Worm (Caenorhabditis elegans): ENCODE results near the gene fbxa-95.

fbxa-95 gene

DNA sequence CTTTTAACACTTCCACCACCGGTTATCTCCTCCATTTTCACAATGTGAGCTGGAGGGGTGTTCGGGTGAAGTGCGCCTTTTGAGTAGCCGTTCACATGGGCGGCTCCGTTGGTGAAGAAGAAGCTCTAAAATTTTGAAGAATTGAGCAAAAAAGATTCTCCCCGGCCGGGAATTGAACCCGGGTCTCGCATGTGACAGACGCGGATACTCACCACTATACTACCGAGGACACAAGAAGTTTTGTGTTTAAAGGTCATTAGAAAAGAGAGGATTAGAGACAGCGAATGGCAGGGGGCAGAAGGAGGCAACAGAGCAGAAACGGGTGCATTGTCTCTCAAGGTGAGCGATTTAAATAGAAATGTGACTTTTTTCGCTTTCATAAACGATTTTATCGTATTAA lies 19.6 kb upstream of the fbxa-95 start (continued):
- peak; percentile 12 for TF ChIP-seq ceh-9 (tag; optimal IDR thresholded peaks at IDR 0.05)
- peak; percentile 49 for TF ChIP-seq K09A11.1 (tag; optimal IDR thresholded peaks at IDR 0.05; ENCODE audit: insufficient read depth)
- peak; percentile 70 for TF ChIP-seq ttx-3 (tag; optimal IDR thresholded peaks at IDR 0.05)
- peak; percentile 90 for TF ChIP-seq fkh-6 (tag; optimal IDR thresholded peaks at IDR 0.05)
- peak; percentile 79 for TF ChIP-seq C08G9.2 (tag; optimal IDR thresholded peaks at IDR 0.05)
- peak; percentile 75 for TF ChIP-seq sox-4 (tag; optimal IDR thresholded peaks at IDR 0.05)
- TF ChIP-seq ceh-34 (tag; optimal IDR thresholded peaks at IDR 0.05): peak; percentile 76
- no peak for TF ChIP-seq unc-55 (GFP tag; optimal IDR thresholded peaks at IDR 0.05)
- TF ChIP-seq rnt-1 (tag; optimal IDR thresholded peaks at IDR 0.05): peak; percentile 79
- peak; percentile 74 for TF ChIP-seq F13H6.1 (tag; optimal IDR thresholded peaks at IDR 0.05)
- peak; percentile 74 for TF ChIP-seq dmd-4 (tag; optimal IDR thresholded peaks at IDR 0.05; ENCODE audit: borderline replicate concordance)
- peak; percentile 75 for TF ChIP-seq syd-9 (tag; optimal IDR thresholded peaks at IDR 0.05)
- TF ChIP-seq pros-1 (tag; optimal IDR thresholded peaks at IDR 0.05): no peak
- TF ChIP-seq ama-1 (optimal IDR thresholded peaks at IDR 0.05): no peak
- peak; percentile 43 for TF ChIP-seq unc-42 (tag; optimal IDR thresholded peaks at IDR 0.05)
- TF ChIP-seq odd-2 (tag; optimal IDR thresholded peaks at IDR 0.05): peak; percentile 33

DNA sequence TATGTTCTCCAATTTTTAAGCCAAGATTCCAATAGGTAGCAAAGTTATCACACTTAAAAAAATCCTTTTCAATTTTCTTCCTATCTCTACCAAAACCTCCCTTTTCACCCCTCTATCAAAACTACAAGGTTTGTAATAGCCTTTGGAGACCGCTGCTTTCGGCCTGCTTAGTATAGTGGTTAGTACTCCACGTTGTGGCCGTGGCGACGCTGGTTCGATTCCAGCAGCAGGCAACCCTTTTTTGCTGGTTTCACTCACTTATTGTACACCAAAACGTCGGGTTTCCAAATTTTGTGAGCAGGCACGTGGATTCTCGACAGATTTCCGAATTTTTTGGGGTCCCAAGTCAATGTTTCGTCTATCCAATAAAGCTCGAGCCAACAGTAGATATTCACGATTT lies 17.4 kb upstream of the fbxa-95 start:
- TF ChIP-seq hlh-6 (tag; optimal IDR thresholded peaks at IDR 0.05) (peak; percentile 71), lin-11 (tag; optimal IDR thresholded peaks at IDR 0.05) (peak; percentile 15), pat-9 (tag; optimal IDR thresholded peaks at IDR 0.05) (peak; percentile 27), ama-1 (optimal IDR thresholded peaks at IDR 0.05) (no peak), ceh-9 (tag; optimal IDR thresholded peaks at IDR 0.05) (no peak), ttx-3 (tag; optimal IDR thresholded peaks at IDR 0.05) (peak; percentile 23), C38D4.7 (GFP tag; optimal IDR thresholded peaks at IDR 0.05) (peak; percentile 35), syd-9 (tag; optimal IDR thresholded peaks at IDR 0.05) (peak; percentile 23), nhr-232 (tag; optimal IDR thresholded peaks at IDR 0.05) (peak; percentile 43), Y22D7AL.16 (tag; optimal IDR thresholded peaks at IDR 0.05) (peak; percentile 22), ceh-6 (GFP tag; optimal IDR thresholded peaks at IDR 0.05) (peak; percentile 12), K02D7.2 (tag; optimal IDR thresholded peaks at IDR 0.05) (peak; percentile 38), hlh-15 (tag; optimal IDR thresholded peaks at IDR 0.05) (peak; percentile 15), odd-2 (tag; optimal IDR thresholded peaks at IDR 0.05) (no peak), sdc-2 (tag; optimal IDR thresholded peaks at IDR 0.05) (no peak), ceh-45 (GFP tag; IDR thresholded peaks at IDR 0.05) (0 out of 2 replicates have a peak, but pooled peaks have one; percentile 41), elt-2 (tag; optimal IDR thresholded peaks at IDR 0.05) (peak; percentile 48), sox-4 (tag; optimal IDR thresholded peaks at IDR 0.05) (peak; percentile 44), dve-1 (tag; optimal IDR thresholded peaks at IDR 0.05) (peak; percentile 1), C08G9.2 (tag; optimal IDR thresholded peaks at IDR 0.05) (peak; percentile 25), rnt-1 (tag; optimal IDR thresholded peaks at IDR 0.05) (peak; percentile 13), npax-4 (tag; optimal IDR thresholded peaks at IDR 0.05) (peak; percentile 6), che-1 (tag; optimal IDR thresholded peaks at IDR 0.05) (peak; percentile 71), ceh-14 (tag; optimal IDR thresholded peaks at IDR 0.05) (no peak), gmeb-2 (tag; optimal IDR thresholded peaks at IDR 0.05) (peak; percentile 46), ceh-19 (GFP tag; optimal IDR thresholded peaks at IDR 0.05) (peak; percentile 25), unc-42 (tag; optimal IDR thresholded peaks at IDR 0.05) (no peak)

DNA sequence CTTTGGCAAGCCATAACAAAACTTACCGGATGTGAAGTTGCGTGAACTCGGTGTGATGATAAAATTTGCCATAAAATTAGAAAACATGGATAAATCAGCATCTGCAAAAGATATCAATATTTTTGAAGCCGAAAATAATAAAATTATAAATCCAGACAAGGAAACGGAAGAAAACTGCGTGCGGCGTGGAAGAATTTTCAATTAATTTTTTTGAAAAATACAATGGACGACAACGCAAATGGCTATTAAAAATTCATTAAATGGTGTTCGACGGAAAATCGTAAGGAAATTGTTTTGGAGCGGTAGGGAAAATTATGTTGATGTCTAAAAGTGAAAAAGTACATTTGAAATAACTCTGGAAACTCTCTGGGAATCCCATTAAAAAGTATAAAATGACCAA lies 12.2 kb upstream of the fbxa-95 start, which contains the start of gene acr-18:
acr-18 (minus strand) TSS at position 101 of the 400 bp plus-strand sequence.
- TF ChIP-seq tbx-2 (tag; optimal IDR thresholded peaks at IDR 0.05) (no peak), pag-3 (tag; optimal IDR thresholded peaks at IDR 0.05; ENCODE audit: borderline replicate concordance) (no peak), pros-1 (tag; optimal IDR thresholded peaks at IDR 0.05) (no peak), gmeb-2 (tag; optimal IDR thresholded peaks at IDR 0.05) (no peak), sox-4 (tag; optimal IDR thresholded peaks at IDR 0.05) (no peak), ceh-18 (tag; optimal IDR thresholded peaks at IDR 0.05) (no peak), zip-5 (tag; optimal IDR thresholded peaks at IDR 0.05) (no peak), ama-1 (optimal IDR thresholded peaks at IDR 0.05) (no peak), ref-2 (tag; optimal IDR thresholded peaks at IDR 0.05) (no peak), fkh-6 (tag; optimal IDR thresholded peaks at IDR 0.05) (no peak), Y22D7AL.16 (tag; optimal IDR thresholded peaks at IDR 0.05) (no peak)
